Worm (Caenorhabditis elegans) whole organism, L2 larva: ENCODE results near the gene tnt-3.

Experiments used
- C34F6.9 ChIP-seq: fragments of 150-350 bp; optimal IDR thresholded peaks from 2 replicates; lab custom pipeline; 2014; ENCODE audit warnings: missing biosample characterization, missing genetic modification characterization
- F13H6.1 ChIP-seq: sonication (generic microtip); optimal IDR thresholded peaks from 2 replicates; lab custom pipeline; 2016; ENCODE audit warnings: missing genetic modification characterization, missing compliant biosample characterization
- R02D3.7 ChIP-seq: fragments of 150-350 bp; optimal IDR thresholded peaks from 2 replicates; lab custom pipeline; 2014; ENCODE audit warnings: missing biosample characterization, missing genetic modification characterization
- Y55F3AM.14 ChIP-seq: fragments of 200-800 bp; sonication (Bioruptor generic); optimal IDR thresholded peaks from 2 replicates; lab custom pipeline; 2018; ENCODE audit warnings: mild to moderate bottlenecking, missing genetic modification characterization, missing compliant biosample characterization
- alr-1 ChIP-seq: fragments of 150-350 bp; optimal IDR thresholded peaks from 2 replicates; lab custom pipeline; 2014; ENCODE audit warnings: missing biosample characterization, missing genetic modification characterization
- aly-2 ChIP-seq: fragments of 150-350 bp; optimal IDR thresholded peaks from 2 replicates; lab custom pipeline; 2014; ENCODE audit warnings: missing biosample characterization, missing genetic modification characterization
- ama-1 ChIP-seq: fragments of 150-350 bp; optimal IDR thresholded peaks from 2 replicates; lab custom pipeline; 2018; ENCODE audit warnings: inconsistent platforms
- blmp-1 ChIP-seq: sonication (generic microtip); optimal IDR thresholded peaks from 2 replicates; lab custom pipeline; 2017; ENCODE audit warnings: missing genetic modification characterization, mild to moderate bottlenecking, missing compliant biosample characterization, antibody characterized with exemption, moderate library complexity; ENCODE audit not compliant: insufficient read depth
- ceh-16 ChIP-seq: fragments of 150-350 bp; optimal IDR thresholded peaks from 2 replicates; lab custom pipeline; 2014; ENCODE audit warnings: missing biosample characterization, missing genetic modification characterization
- ceh-82 ChIP-seq: fragments of 150-350 bp; optimal IDR thresholded peaks from 2 replicates; lab custom pipeline; 2014; ENCODE audit warnings: missing biosample characterization, missing genetic modification characterization
- crh-2 ChIP-seq: sonication (generic microtip); optimal IDR thresholded peaks from 2 replicates; lab custom pipeline; 2017; ENCODE audit warnings: missing biosample characterization, missing genetic modification characterization
- dmd-4 ChIP-seq: sonication (generic microtip); optimal IDR thresholded peaks from 2 replicates; lab custom pipeline; 2017; ENCODE audit warnings: missing biosample characterization, missing genetic modification characterization
- egl-27 ChIP-seq: sonication (generic microtip); optimal IDR thresholded peaks from 3 replicates; lab custom pipeline; 2017; ENCODE audit warnings: missing biosample characterization, missing genetic modification reagents, missing genetic modification characterization
- elt-1 ChIP-seq: fragments of 150-350 bp; optimal IDR thresholded peaks from 2 replicates; lab custom pipeline; 2014; ENCODE audit warnings: missing biosample characterization, missing genetic modification characterization
- elt-3 ChIP-seq: sonication (generic microtip); optimal IDR thresholded peaks from 2 replicates; lab custom pipeline; 2017; ENCODE audit warnings: missing biosample characterization, missing genetic modification characterization
- fos-1 ChIP-seq: fragments of 150-350 bp; optimal IDR thresholded peaks from 2 replicates; lab custom pipeline; 2014; ENCODE audit warnings: missing biosample characterization, missing genetic modification characterization
- lin-11 ChIP-seq: fragments of 150-350 bp; sonication (generic microtip); optimal IDR thresholded peaks from 2 replicates; lab custom pipeline; 2014; ENCODE audit warnings: missing biosample characterization, missing genetic modification characterization, inconsistent platforms, mixed read lengths
- lin-13 ChIP-seq: fragments of 150-350 bp; optimal IDR thresholded peaks from 2 replicates; lab custom pipeline; 2014; ENCODE audit warnings: missing biosample characterization, missing genetic modification reagents, missing genetic modification characterization
- lin-39 ChIP-seq: fragments of 150-350 bp; optimal IDR thresholded peaks from 2 replicates; lab custom pipeline; 2014; ENCODE audit warnings: missing biosample characterization, missing genetic modification reagents, missing genetic modification characterization
- lsy-2 ChIP-seq, 2 experiments: fragments of 150-350 bp in 1 of 2; sonication (generic microtip) in 1 of 2; optimal IDR thresholded peaks; 2 replicates each; lab custom pipeline; 2014 to 2017; ENCODE audit warnings: missing biosample characterization in 2 of 2, missing genetic modification characterization in 2 of 2
- mab-5 ChIP-seq: fragments of 150-350 bp; optimal IDR thresholded peaks from 2 replicates; lab custom pipeline; 2014; ENCODE audit warnings: missing biosample characterization, missing genetic modification characterization
- mbf-1 ChIP-seq: sonication (generic microtip); optimal IDR thresholded peaks from 2 replicates; lab custom pipeline; 2017; ENCODE audit warnings: missing biosample characterization, missing genetic modification characterization
- mdl-1 ChIP-seq, 2 experiments: fragments of 150-350 bp in 1 of 2; sonication (generic microtip) in 1 of 2; optimal IDR thresholded peaks; 2 replicates each; lab custom pipeline; 2017; ENCODE audit warnings: missing biosample characterization in 2 of 2, missing genetic modification characterization in 2 of 2
- nhr-10 ChIP-seq: sonication (generic microtip); optimal IDR thresholded peaks from 2 replicates; lab custom pipeline; 2017; ENCODE audit warnings: missing biosample characterization, missing genetic modification characterization
- nhr-11 ChIP-seq: fragments of 150-350 bp; optimal IDR thresholded peaks from 2 replicates; lab custom pipeline; 2014; ENCODE audit warnings: missing biosample characterization, missing genetic modification characterization
- nhr-12 ChIP-seq: fragments of 150-350 bp; optimal IDR thresholded peaks from 2 replicates; lab custom pipeline; 2014; ENCODE audit warnings: missing biosample characterization, missing genetic modification characterization
- nhr-129 ChIP-seq: fragments of 150-350 bp; optimal IDR thresholded peaks from 2 replicates; lab custom pipeline; 2014; ENCODE audit warnings: missing biosample characterization, missing genetic modification characterization
- nhr-21 ChIP-seq: fragments of 150-350 bp; optimal IDR thresholded peaks from 2 replicates; lab custom pipeline; 2014; ENCODE audit warnings: missing biosample characterization, missing genetic modification characterization
- nhr-23 ChIP-seq: fragments of 150-350 bp; optimal IDR thresholded peaks from 2 replicates; lab custom pipeline; 2014; ENCODE audit warnings: missing biosample characterization, missing genetic modification reagents, missing genetic modification characterization
- nhr-237 ChIP-seq: fragments of 150-350 bp; optimal IDR thresholded peaks from 2 replicates; lab custom pipeline; 2014; ENCODE audit warnings: missing biosample characterization, missing genetic modification characterization
- nhr-25 ChIP-seq: fragments of 150-350 bp; sonication (generic microtip); optimal IDR thresholded peaks from 3 replicates; lab custom pipeline; 2014; ENCODE audit warnings: missing biosample characterization, missing genetic modification characterization
- nhr-6 ChIP-seq: fragments of 150-350 bp; optimal IDR thresholded peaks from 2 replicates; lab custom pipeline; 2014; ENCODE audit warnings: missing biosample characterization, missing genetic modification characterization
- nhr-77 ChIP-seq: fragments of 150-350 bp; optimal IDR thresholded peaks from 2 replicates; lab custom pipeline; 2014; ENCODE audit warnings: missing biosample characterization, missing genetic modification characterization
- peb-1 ChIP-seq: fragments of 150-350 bp; optimal IDR thresholded peaks from 2 replicates; lab custom pipeline; 2014; ENCODE audit warnings: missing biosample characterization, missing genetic modification characterization
- skn-1 ChIP-seq: sonication (generic microtip); optimal IDR thresholded peaks from 2 replicates; lab custom pipeline; 2017; ENCODE audit warnings: missing biosample characterization, missing genetic modification characterization
- sma-3 ChIP-seq: sonication (generic microtip); optimal IDR thresholded peaks from 2 replicates; lab custom pipeline; 2016; ENCODE audit warnings: missing genetic modification reagents, missing genetic modification characterization, missing compliant biosample characterization
- sma-9 ChIP-seq, 2 experiments: fragments of 150-350 bp in 1 of 2; sonication (generic microtip) in 1 of 2; optimal IDR thresholded peaks; 2 replicates each; lab custom pipeline; 2014 to 2016; ENCODE audit warnings: missing genetic modification characterization in 2 of 2, mild to moderate bottlenecking in 1 of 2, missing biosample characterization in 1 of 2, missing compliant biosample characterization in 1 of 2, missing genetic modification reagents in 1 of 2, moderate library complexity in 1 of 2
- snpc-4 ChIP-seq: fragments of 150-350 bp; optimal IDR thresholded peaks from 2 replicates; lab custom pipeline; 2014; ENCODE audit warnings: missing biosample characterization, missing genetic modification characterization
- unc-39 ChIP-seq: fragments of 150-350 bp; optimal IDR thresholded peaks from 2 replicates; lab custom pipeline; 2014; ENCODE audit warnings: missing biosample characterization, missing genetic modification characterization
- unc-55 ChIP-seq: fragments of 150-350 bp; sonication (generic microtip); optimal IDR thresholded peaks from 3 replicates; lab custom pipeline; 2014; ENCODE audit warnings: missing biosample characterization, missing genetic modification reagents, missing genetic modification characterization
- zag-1 ChIP-seq: fragments of 150-350 bp; optimal IDR thresholded peaks from 2 replicates; lab custom pipeline; 2014; ENCODE audit warnings: missing biosample characterization, missing genetic modification characterization
- ztf-1 ChIP-seq: fragments of 200-800 bp; sonication (Bioruptor generic); conservative IDR thresholded peaks from 2 replicates; pipeline ENCODE4 v1.3.6; 2022; ENCODE audit warnings: missing genetic modification characterization, missing compliant biosample characterization
- ztf-11 ChIP-seq: sonication (generic microtip); optimal IDR thresholded peaks from 2 replicates; lab custom pipeline; 2017; ENCODE audit warnings: missing biosample characterization, missing genetic modification characterization
- ztf-4 ChIP-seq: fragments of 150-350 bp; optimal IDR thresholded peaks from 2 replicates; lab custom pipeline; 2014; ENCODE audit warnings: missing biosample characterization, missing genetic modification characterization

The tnt-3 gene

ce11 chrX:7968537-7968936 lies 23.6 kb upstream of the tnt-3 start:
- TF ChIP-seq nhr-11 (tag; lab: Kevin White, UChicago): no peak
- no peak for TF ChIP-seq nhr-25
- no peak for TF ChIP-seq elt-3
- TF ChIP-seq dmd-4: no peak
- TF ChIP-seq lin-13 (GFP tag; lab: Kevin White, UChicago): no peak
- no peak for TF ChIP-seq lin-39 (tag; lab: Kevin White, UChicago)
- no peak for TF ChIP-seq unc-39
- no peak for TF ChIP-seq blmp-1 (tag; lab: Kevin White, UChicago)
- TF ChIP-seq ceh-82 (tag; lab: Kevin White, UChicago): no peak
- TF ChIP-seq crh-2: no peak
- no peak for TF ChIP-seq zag-1
- TF ChIP-seq mbf-1: no peak
- no peak for TF ChIP-seq nhr-12 (tag; lab: Kevin White, UChicago)
- no peak for TF ChIP-seq peb-1
- no peak for TF ChIP-seq ztf-4 (tag; lab: Kevin White, UChicago)
- no peak for TF ChIP-seq nhr-237
- TF ChIP-seq F13H6.1 (tag; lab: Kevin White, UChicago): no peak
- no peak for TF ChIP-seq sma-3 (GFP tag; lab: Kevin White, UChicago)
- TF ChIP-seq snpc-4 (tag; lab: Kevin White, UChicago): no peak

- TF ChIP-seq snpc-4 (tag; lab: Kevin White, UChicago) (no peak), ceh-16 (tag; lab: Kevin White, UChicago) (peak; percentile 44)
- TF ChIP-seq, all 48 proteins: peak for 1
These were observed 20.6 kb upstream of the tnt-3 start for ce11 chrX:7965449-7965848.

ce11 chrX:7964022-7964421 lies 19.1 kb upstream of the tnt-3 start:
- TF ChIP-seq unc-55 (GFP tag; lab: Kevin White, UChicago): peak; percentile 89
- TF ChIP-seq sma-9 (GFP tag; optimal IDR thresholded peaks at IDR 0.05; lab: Kevin White, UChicago): no peak
- no peak for TF ChIP-seq sma-9 (tag; optimal IDR thresholded peaks at IDR 0.05; lab: Kevin White, UChicago)
- TF ChIP-seq mab-5 (tag; lab: Kevin White, UChicago): peak; percentile 46
- TF ChIP-seq nhr-21 (tag; lab: Kevin White, UChicago): no peak
- TF ChIP-seq fos-1: peak; percentile 6
- TF ChIP-seq unc-39: no peak
- TF ChIP-seq, all 48 proteins: peak for 3

ce11 chrX:7962056-7962485 lies 17.2 kb upstream of the tnt-3 start:
- TF ChIP-seq snpc-4 (tag; lab: Kevin White, UChicago) (no peak), Y55F3AM.14 (GFP tag; lab: Kevin White, UChicago) (peak; percentile 18), fos-1 (peak; percentile 91), lin-11 (tag; lab: Kevin White, UChicago) (no peak), C34F6.9 (tag; lab: Kevin White, UChicago) (peak; percentile 34), mab-5 (tag; lab: Kevin White, UChicago) (no peak), nhr-12 (tag; lab: Kevin White, UChicago) (no peak), unc-39 (no peak), nhr-237 (no peak), aly-2 (tag; lab: Kevin White, UChicago) (no peak), R02D3.7 (tag; lab: Kevin White, UChicago) (no peak), mdl-1 (tag; optimal IDR thresholded peaks at IDR 0.05; lab: Kevin White, UChicago) (peak in 1 of 2 experiments; percentile 34), nhr-10 (peak; percentile 47), sma-9 (GFP tag; optimal IDR thresholded peaks at IDR 0.05; lab: Kevin White, UChicago) (peak; percentile 78), sma-9 (tag; optimal IDR thresholded peaks at IDR 0.05; lab: Kevin White, UChicago) (no peak), nhr-129 (tag; lab: Kevin White, UChicago) (peak; percentile 73), zag-1 (no peak), egl-27 (tag; lab: Kevin White, UChicago) (peak; percentile 2), crh-2 (peak; percentile 74), mbf-1 (no peak), nhr-21 (tag; lab: Kevin White, UChicago) (peak; percentile 49), ama-1 (lab: Kevin White, UChicago) (no peak), nhr-6 (tag; lab: Kevin White, UChicago) (no peak), nhr-25 (peak; percentile 46), ztf-11 (no peak), lin-39 (tag; lab: Kevin White, UChicago) (no peak), F13H6.1 (tag; lab: Kevin White, UChicago) (peak; percentile 82), alr-1 (tag; lab: Kevin White, UChicago) (no peak), elt-1 (no peak), lin-13 (GFP tag; lab: Kevin White, UChicago) (no peak), sma-3 (GFP tag; lab: Kevin White, UChicago) (peak; percentile 25), lsy-2 (tag; optimal IDR thresholded peaks at IDR 0.05; lab: Kevin White, UChicago) (peak in 1 of 2 experiments; percentile 40), ceh-16 (tag; lab: Kevin White, UChicago) (no peak), nhr-77 (tag; lab: Kevin White, UChicago) (no peak), nhr-23 (tag; lab: Kevin White, UChicago) (no peak), dmd-4 (no peak), skn-1 (tag; lab: Kevin White, UChicago) (peak; percentile 46), ztf-4 (tag; lab: Kevin White, UChicago) (no peak), elt-3 (no peak), nhr-11 (tag; lab: Kevin White, UChicago) (no peak), ztf-1 (no peak), blmp-1 (tag; lab: Kevin White, UChicago) (no peak), peb-1 (no peak)
